Fruit fly (Drosophila melanogaster) whole organism, embryonic: ENCODE data around the gene Ser.

Source experiments
- Adf1 ChIP-seq: fragments of 200-800 bp; sonication (Bioruptor generic); IDR thresholded peaks from 2 replicates; pipeline ENCODE4 v1.3.6; 2022; ENCODE audit warnings: missing biosample characterization, missing genetic modification characterization
- B-H2 ChIP-seq: fragments of 200-800 bp; sonication (Bioruptor generic); optimal IDR thresholded peaks from 2 replicates; lab custom pipeline; 2018; ENCODE audit warnings: missing biosample characterization, mild to moderate bottlenecking, missing genetic modification characterization
- CG10209 ChIP-seq: fragments of 200-800 bp; sonication (Bioruptor generic); optimal IDR thresholded peaks from 3 replicates; lab custom pipeline; 2017; ENCODE audit warnings: missing biosample characterization, mild to moderate bottlenecking, missing genetic modification characterization, missing genetic modification reagents
- CG10543 ChIP-seq: fragments of 200-800 bp; sonication (Bioruptor generic); optimal IDR thresholded peaks from 3 replicates; lab custom pipeline; 2017; ENCODE audit warnings: missing biosample characterization, mild to moderate bottlenecking, missing genetic modification characterization, moderate library complexity
- CG11695 ChIP-seq: fragments of 200-800 bp; sonication (Bioruptor generic); IDR thresholded peaks from 3 replicates; pipeline ENCODE4 v1.3.6; 2022; ENCODE audit warnings: missing biosample characterization, missing genetic modification characterization
- CG12071 ChIP-seq: fragments of 200-800 bp; sonication (Bioruptor generic); optimal IDR thresholded peaks from 3 replicates; lab custom pipeline; 2018; ENCODE audit warnings: missing biosample characterization, mild to moderate bottlenecking, missing genetic modification characterization
- CG12769 ChIP-seq: fragments of 200-800 bp; sonication (Bioruptor generic); optimal IDR thresholded peaks from 2 replicates; lab custom pipeline; 2019; ENCODE audit warnings: missing biosample characterization, mild to moderate bottlenecking, missing genetic modification characterization, moderate library complexity
- CG12942 ChIP-seq: fragments of 200-800 bp; sonication (Bioruptor generic); optimal IDR thresholded peaks from 3 replicates; lab custom pipeline; 2016; ENCODE audit warnings: missing biosample characterization, missing genetic modification characterization
- CG13624 ChIP-seq: fragments of 200-800 bp; sonication (Bioruptor generic); optimal IDR thresholded peaks from 2 replicates; lab custom pipeline; 2016; ENCODE audit warnings: missing biosample characterization, missing genetic modification characterization
- CG15269 ChIP-seq: fragments of 200-800 bp; sonication (Bioruptor generic); optimal IDR thresholded peaks from 2 replicates; lab custom pipeline; 2018; ENCODE audit warnings: missing biosample characterization, mild to moderate bottlenecking, missing genetic modification characterization, moderate library complexity
- CG1647 ChIP-seq: fragments of 200-800 bp; sonication (Bioruptor generic); optimal IDR thresholded peaks from 3 replicates; lab custom pipeline; 2016; ENCODE audit warnings: missing biosample characterization, missing genetic modification characterization
- CG16863 ChIP-seq: fragments of 200-800 bp; sonication (Bioruptor generic); optimal IDR thresholded peaks from 3 replicates; lab custom pipeline; 2016; ENCODE audit warnings: missing biosample characterization, missing genetic modification characterization
- CG17829 ChIP-seq: fragments of 200-800 bp; optimal IDR thresholded peaks from 2 replicates; lab custom pipeline; 2019; ENCODE audit warnings: missing biosample characterization, mild to moderate bottlenecking, missing genetic modification characterization, moderate library complexity
- CG1792 ChIP-seq: fragments of 200-800 bp; sonication (Bioruptor generic); optimal IDR thresholded peaks from 2 replicates; lab custom pipeline; 2016; ENCODE audit warnings: missing biosample characterization, missing genetic modification characterization
- CG18764 ChIP-seq: fragments of 200-800 bp; sonication (Bioruptor generic); optimal IDR thresholded peaks from 3 replicates; lab custom pipeline; 2016; ENCODE audit warnings: missing biosample characterization, missing genetic modification characterization
- CG32532 ChIP-seq: fragments of 200-800 bp; sonication (Bioruptor generic); IDR thresholded peaks from 2 replicates; pipeline ENCODE4 v1.3.6; 2022; ENCODE audit warnings: missing biosample characterization, missing genetic modification characterization
- CG4404 ChIP-seq: fragments of 200-800 bp; sonication (Bioruptor generic); IDR thresholded peaks from 2 replicates; pipeline ENCODE4 v1.3.6; 2022; ENCODE audit warnings: missing biosample characterization, missing genetic modification characterization
- CG5180 ChIP-seq: fragments of 200-800 bp; sonication (Bioruptor generic); optimal IDR thresholded peaks from 3 replicates; lab custom pipeline; 2017; ENCODE audit warnings: missing biosample characterization, missing genetic modification characterization, mild to moderate bottlenecking, moderate library complexity, missing genetic modification reagents
- CG6791 ChIP-seq: fragments of 200-800 bp; sonication (Bioruptor generic); IDR thresholded peaks from 3 replicates; pipeline ENCODE4 v1.3.6; 2022; ENCODE audit warnings: missing biosample characterization, missing genetic modification characterization; ENCODE audit not compliant: partially characterized antibody
- CG6854 ChIP-seq: fragments of 200-800 bp; sonication (Bioruptor generic); optimal IDR thresholded peaks from 3 replicates; lab custom pipeline; 2017; ENCODE audit warnings: missing biosample characterization, mild to moderate bottlenecking, missing genetic modification characterization
- CG7786 ChIP-seq: fragments of 200-800 bp; sonication (Bioruptor generic); optimal IDR thresholded peaks from 2 replicates; lab custom pipeline; 2016; ENCODE audit warnings: missing biosample characterization, missing genetic modification characterization
- CG8290 ChIP-seq, 3 experiments: fragments of 200-800 bp; sonication (Bioruptor generic); optimal IDR thresholded peaks; 2 replicates each; lab custom pipeline; 2016 to 2019; ENCODE audit warnings: missing biosample characterization in 3 of 3, missing genetic modification characterization in 3 of 3, mild to moderate bottlenecking in 2 of 3, moderate library complexity in 1 of 3
- Chrac-16 ChIP-seq: fragments of 200-800 bp; sonication (Bioruptor generic); optimal IDR thresholded peaks from 3 replicates; lab custom pipeline; 2016; ENCODE audit warnings: missing biosample characterization, missing genetic modification characterization
- MESR4 ChIP-seq: fragments of 200-800 bp; sonication (Bioruptor generic); optimal IDR thresholded peaks from 2 replicates; lab custom pipeline; 2018; ENCODE audit warnings: missing biosample characterization, mild to moderate bottlenecking, missing genetic modification characterization, moderate library complexity
- Med ChIP-seq: fragments of 200-800 bp; sonication (Bioruptor generic); peaks from one replicate; lab custom pipeline; 2016; ENCODE audit warnings: missing biosample characterization, missing genetic modification characterization, mild to moderate bottlenecking, inconsistent platforms, moderate library complexity
- NFAT ChIP-seq: fragments of 200-800 bp; sonication (Bioruptor generic); IDR thresholded peaks from 2 replicates; pipeline ENCODE4 v1.3.6; 2022; ENCODE audit warnings: missing biosample characterization, missing genetic modification characterization
- Sox100B ChIP-seq: fragments of 200-800 bp; sonication (Bioruptor generic); optimal IDR thresholded peaks from 3 replicates; lab custom pipeline; 2018; ENCODE audit warnings: missing biosample characterization, mild to moderate bottlenecking, missing genetic modification characterization
- Tbp ChIP-seq: fragments of >200 bp; optimal IDR thresholded peaks from 2 replicates; lab custom pipeline; 2018; ENCODE audit warnings: missing biosample characterization, missing genetic modification characterization
- abd-A ChIP-seq: fragments of 200-800 bp; sonication (Bioruptor generic); optimal IDR thresholded peaks from 3 replicates; lab custom pipeline; 2019; ENCODE audit warnings: missing biosample characterization, mild to moderate bottlenecking, missing genetic modification characterization, moderate library complexity
- chinmo ChIP-seq: fragments of 200-800 bp; sonication (Bioruptor generic); IDR thresholded peaks from 4 replicates; pipeline ENCODE4 v1.3.6; 2022; ENCODE audit warnings: missing biosample characterization, missing genetic modification characterization; ENCODE audit not compliant: partially characterized antibody
- crol ChIP-seq: fragments of 200-800 bp; sonication (Bioruptor generic); IDR thresholded peaks from 2 replicates; pipeline ENCODE4 v1.3.6; 2022; ENCODE audit warnings: missing biosample characterization, missing genetic modification characterization
- dpn ChIP-seq, 2 experiments: fragments of 200-800 bp; sonication (Bioruptor generic); optimal IDR thresholded peaks; 3 replicates each; lab custom pipeline; 2016; ENCODE audit warnings: missing biosample characterization in 2 of 2, missing genetic modification characterization in 2 of 2
- ftz-f1 ChIP-seq: fragments of 200-800 bp; sonication (Bioruptor generic); optimal IDR thresholded peaks from 2 replicates; lab custom pipeline; 2016; ENCODE audit warnings: missing biosample characterization, missing genetic modification characterization
- her ChIP-seq: fragments of 200-800 bp; sonication (Bioruptor generic); optimal IDR thresholded peaks from 2 replicates; lab custom pipeline; 2016; ENCODE audit warnings: missing biosample characterization, missing genetic modification characterization
- lab ChIP-seq: fragments of 200-800 bp; sonication (Bioruptor generic); optimal IDR thresholded peaks from 3 replicates; lab custom pipeline; 2017; ENCODE audit warnings: missing biosample characterization, missing genetic modification characterization, mild to moderate bottlenecking, moderate library complexity, missing genetic modification reagents
- lbe ChIP-seq: fragments of 200-800 bp; sonication (Bioruptor generic); optimal IDR thresholded peaks from 2 replicates; lab custom pipeline; 2016; ENCODE audit warnings: missing biosample characterization, mild to moderate bottlenecking, missing genetic modification characterization
- luna ChIP-seq: fragments of 200-800 bp; sonication (Bioruptor generic); optimal IDR thresholded peaks from 2 replicates; lab custom pipeline; 2016; ENCODE audit warnings: missing biosample characterization, missing genetic modification characterization
- mirr ChIP-seq: fragments of 200-800 bp; sonication (Bioruptor generic); optimal IDR thresholded peaks from 3 replicates; lab custom pipeline; 2018; ENCODE audit warnings: missing biosample characterization, mild to moderate bottlenecking, missing genetic modification characterization
- otp ChIP-seq: fragments of 200-800 bp; sonication (Bioruptor generic); IDR thresholded peaks from 3 replicates; pipeline ENCODE4, ENCODE4 v1.3.6; 2022; ENCODE audit warnings: missing biosample characterization, missing genetic modification characterization
- peb ChIP-seq: fragments of 200-800 bp; sonication (Bioruptor generic); IDR thresholded peaks from 2 replicates; pipeline ENCODE4 v1.3.6; 2022; ENCODE audit warnings: missing biosample characterization, missing genetic modification characterization
- psq ChIP-seq: fragments of 200-800 bp; sonication (Bioruptor generic); optimal IDR thresholded peaks from 2 replicates; lab custom pipeline; 2017; ENCODE audit warnings: missing biosample characterization, missing genetic modification characterization
- salm ChIP-seq: fragments of 200-800 bp; sonication (Bioruptor generic); optimal IDR thresholded peaks from 2 replicates; lab custom pipeline; 2018; ENCODE audit warnings: missing biosample characterization, mild to moderate bottlenecking, missing genetic modification characterization
- sd ChIP-seq: fragments of 200-800 bp; sonication (Bioruptor generic); optimal IDR thresholded peaks from 3 replicates; lab custom pipeline; 2018; ENCODE audit warnings: missing biosample characterization, mild to moderate bottlenecking, missing genetic modification characterization, moderate library complexity
- vvl ChIP-seq: fragments of 200-800 bp; sonication (Bioruptor generic); IDR thresholded peaks from 2 replicates; pipeline ENCODE4 v1.3.6; 2022; ENCODE audit warnings: missing biosample characterization, missing genetic modification characterization

The Ser gene

dm6 chr3R:27131408-27131807 lies 62.7 kb downstream of the Ser start (continued):
- TF ChIP-seq CG1792 (GFP tag; lab: Kevin White, UChicago) (peak; percentile 15), CG1647 (peak; percentile 17), CG18764 (GFP tag; lab: Kevin White, UChicago) (peak; percentile 24), luna (peak; percentile 70), dpn (GFP tag; optimal IDR thresholded peaks at IDR 0.05; lab: Kevin White, UChicago) (peak; percentile 27 to 67), CG32532 (GFP tag; lab: Robert Waterston, UW) (peak; percentile 43; the same call in 1 of the 2 replicates), CG11695 (0 out of 3 replicates have a peak, but pooled peaks have one; percentile 42), CG5180 (GFP tag; lab: Kevin White, UChicago) (peak; percentile 35)

dm6 chr3R:27130551-27131161 lies 63.4 kb downstream of the Ser start:
- TF ChIP-seq CG7786 (GFP tag; lab: Kevin White, UChicago) (no peak), lab (GFP tag; lab: Kevin White, UChicago) (peak; percentile 11), lbe (no peak), CG17829 (tag; lab: Kevin White, UChicago) (no peak), crol (GFP tag; lab: Robert Waterston, UW) (peak; percentile 77), Med (GFP tag; lab: Kevin White, UChicago) (peak; percentile 45), Chrac-16 (GFP tag; lab: Kevin White, UChicago) (no peak), CG4404 (no peak), ftz-f1 (GFP tag; lab: Kevin White, UChicago) (peak; percentile 63), otp (0 out of 3 replicates have a peak, but pooled peaks have one; percentile 17), NFAT (GFP tag; lab: Robert Waterston, UW) (peak; percentile 38; the same call in 1 of the 2 replicates), CG12769 (tag; lab: Kevin White, UChicago) (peak; percentile 65), CG12942 (GFP tag; lab: Kevin White, UChicago) (no peak), CG16863 (GFP tag; lab: Kevin White, UChicago) (no peak), psq (no peak), Adf1 (GFP tag; lab: Robert Waterston, UW) (peak; percentile 36; the same call in 1 of the 2 replicates), vvl (GFP tag; lab: Robert Waterston, UW) (0 out of 2 replicates have a peak, but pooled peaks have one; percentile 11), CG10209 (GFP tag; lab: Kevin White, UChicago) (no peak), salm (no peak), CG6791 (GFP tag; lab: Robert Waterston, UW) (no peak), CG8290 (GFP tag; optimal IDR thresholded peaks at IDR 0.05; lab: Kevin White, UChicago) (no peak), CG8290 (tag; optimal IDR thresholded peaks at IDR 0.05; lab: Kevin White, UChicago) (peak in 1 of 2 experiments; percentile 22), abd-A (tag; lab: Kevin White, UChicago) (no peak), CG6854 (GFP tag; lab: Kevin White, UChicago) (no peak), sd (tag; lab: Kevin White, UChicago) (peak; percentile 81), her (GFP tag; lab: Kevin White, UChicago) (no peak), peb (GFP tag; lab: Robert Waterston, UW) (no peak), CG15269 (peak; percentile 23), mirr (GFP tag; lab: Kevin White, UChicago) (peak; percentile 19), Sox100B (GFP tag; lab: Kevin White, UChicago) (no peak), Tbp (GFP tag; lab: Kevin White, UChicago) (no peak), CG13624 (peak; percentile 4), CG12071 (GFP tag; lab: Kevin White, UChicago) (no peak), MESR4 (GFP tag; lab: Kevin White, UChicago) (no peak), CG10543 (GFP tag; lab: Kevin White, UChicago) (peak; percentile 37), chinmo (GFP tag; lab: Robert Waterston, UW) (peak; percentile 60; the same call in 2 of the 4 replicates), B-H2 (GFP tag; lab: Kevin White, UChicago) (peak; percentile 4)
